Fruit fly (Drosophila melanogaster): Measurements from ENCODE around the gene PTPMT1.

The PTPMT1 gene

DNA sequence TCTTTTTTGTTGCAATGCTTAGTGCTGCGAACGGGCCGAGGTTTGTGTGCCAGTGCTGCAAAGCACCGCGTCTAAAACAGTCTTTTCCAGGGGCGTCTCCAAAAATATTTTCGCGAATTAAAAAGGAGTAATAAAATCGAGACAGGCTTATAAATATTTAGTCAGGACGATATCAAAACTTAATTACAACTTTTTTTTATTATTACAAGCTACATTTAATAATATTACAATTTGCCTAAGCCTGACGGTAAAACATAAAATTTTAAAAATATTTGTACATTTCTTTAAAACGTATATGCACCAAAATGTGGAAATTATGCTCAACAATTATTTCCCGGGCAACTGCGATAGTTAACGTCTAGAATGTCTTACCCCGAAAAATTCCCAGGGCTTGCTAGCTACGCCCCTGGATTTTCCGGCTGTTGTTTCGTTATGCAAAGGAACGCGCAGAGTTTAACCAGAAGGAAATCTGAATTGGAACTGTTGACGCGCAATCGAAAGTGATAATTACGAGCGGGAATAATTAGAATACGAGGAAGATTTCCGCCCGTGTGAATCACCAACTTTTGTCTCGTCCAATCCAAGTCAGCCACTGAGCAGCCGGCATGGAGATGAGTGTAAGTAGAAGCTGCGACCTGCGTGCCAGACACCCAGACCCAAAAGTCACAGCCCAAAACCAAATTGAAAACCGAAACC lies at the start of gene PTPMT1, which contains the start of gene Hrd3 (continued):
- peak; percentile 83 for TF ChIP-seq CG11696 (GFP tag; IDR thresholded peaks at IDR 0.05)
- TF ChIP-seq fd64A (GFP tag; optimal IDR thresholded peaks at IDR 0.05): peak; percentile 84
- no peak for TF ChIP-seq lov (optimal IDR thresholded peaks at IDR 0.05)
- peak; percentile 87 for TF ChIP-seq lov (GFP tag; IDR thresholded peaks at IDR 0.05)
- TF ChIP-seq Awh (GFP tag; IDR thresholded peaks at IDR 0.05): peak; percentile 92
- peak; percentile 99 for TF ChIP-seq Dip3 (GFP tag; optimal IDR thresholded peaks at IDR 0.05)
- peak; percentile 81 for TF ChIP-seq CG3995 (GFP tag; optimal IDR thresholded peaks at IDR 0.05)
- TF ChIP-seq ranshi (GFP tag; IDR thresholded peaks at IDR 0.05): peak; percentile 96; the same call in 1 of the 2 replicates
- peak; percentile 82 for TF ChIP-seq CG5953 (GFP tag; IDR thresholded peaks at IDR 0.05)
- TF ChIP-seq sug (tag; optimal IDR thresholded peaks at IDR 0.05): peak; percentile 98
- TF ChIP-seq CG16863 (GFP tag; optimal IDR thresholded peaks at IDR 0.05): peak; percentile 97
- TF ChIP-seq CG7928 (GFP tag; optimal IDR thresholded peaks at IDR 0.05): peak; percentile 82
- TF ChIP-seq fd102C (GFP tag; optimal IDR thresholded peaks at IDR 0.05): peak; percentile 73
- TF ChIP-seq sim (GFP tag; IDR thresholded peaks at IDR 0.05): peak; percentile 89
- TF ChIP-seq Hmr (GFP tag; optimal IDR thresholded peaks at IDR 0.05): peak; percentile 99
- peak; percentile 90 for TF ChIP-seq CG2116 (GFP tag; optimal IDR thresholded peaks at IDR 0.05)
- TF ChIP-seq CG18599 (GFP tag; optimal IDR thresholded peaks at IDR 0.05): peak; percentile 99
- TF ChIP-seq Side (GFP tag; optimal IDR thresholded peaks at IDR 0.05): peak; percentile 96
- no peak for TF ChIP-seq Lpt (GFP tag; optimal IDR thresholded peaks at IDR 0.05)
- peak; percentile 99 for TF ChIP-seq phol (tag; optimal IDR thresholded peaks at IDR 0.05)
- peak; percentile 100 for TF ChIP-seq CG9727 (GFP tag; optimal IDR thresholded peaks at IDR 0.05)
- TF ChIP-seq CG4282 (GFP tag; optimal IDR thresholded peaks at IDR 0.05): peak; percentile 90
- peak; percentile 100 for TF ChIP-seq sens (GFP tag)
- TF ChIP-seq CG6854 (GFP tag; optimal IDR thresholded peaks at IDR 0.05): peak; percentile 97
- TF ChIP-seq repo (GFP tag; optimal IDR thresholded peaks at IDR 0.05): peak; percentile 93
- TF ChIP-seq Dp (GFP tag; optimal IDR thresholded peaks at IDR 0.05): peak; percentile 36
- TF ChIP-seq run (tag; optimal IDR thresholded peaks at IDR 0.05): peak; percentile 95
- peak; percentile 98 for TF ChIP-seq Mad (GFP tag; optimal IDR thresholded peaks at IDR 0.05)
- peak; percentile 98 for TF ChIP-seq Gug (GFP tag; IDR thresholded peaks at IDR 0.05)
- TF ChIP-seq unpg (GFP tag; optimal IDR thresholded peaks at IDR 0.05): peak; percentile 97
- peak; percentile 88 for TF ChIP-seq ase (GFP tag; IDR thresholded peaks at IDR 0.05)
- TF ChIP-seq wdn (GFP tag; IDR thresholded peaks at IDR 0.05): peak; percentile 89
- peak; percentile 95 for TF ChIP-seq NC2α (GFP tag; optimal IDR thresholded peaks at IDR 0.05)
- TF ChIP-seq B-H1 (GFP tag; IDR thresholded peaks at IDR 0.05): peak; percentile 92
- TF ChIP-seq CTCF (GFP tag; optimal IDR thresholded peaks at IDR 0.05): peak; percentile 76
- TF ChIP-seq otp (GFP tag; IDR thresholded peaks at IDR 0.05): peak; percentile 94; the same call in 2 of the 3 replicates
- peak; percentile 99 for TF ChIP-seq dmrt11E (tag; optimal IDR thresholded peaks at IDR 0.05)
- TF ChIP-seq CG11504 (tag; optimal IDR thresholded peaks at IDR 0.05): peak; percentile 98
- TF ChIP-seq Ets97D (GFP tag; optimal IDR thresholded peaks at IDR 0.05): peak; percentile 92
- TF ChIP-seq sisA (GFP tag; IDR thresholded peaks at IDR 0.05): peak; percentile 97
- TF ChIP-seq H2.0 (GFP tag; IDR thresholded peaks at IDR 0.05): peak; percentile 89
- peak; percentile 71 for TF ChIP-seq ash1 (GFP tag; optimal IDR thresholded peaks at IDR 0.05)
- TF ChIP-seq CG30403 (GFP tag; optimal IDR thresholded peaks at IDR 0.05): peak; percentile 100
- peak; percentile 96 for TF ChIP-seq sob (GFP tag; IDR thresholded peaks at IDR 0.05)
- TF ChIP-seq Dip2 (GFP tag; IDR thresholded peaks at IDR 0.05): peak; percentile 70
- TF ChIP-seq chinmo (GFP tag; IDR thresholded peaks at IDR 0.05; ENCODE audit: partially characterized antibody): 0 out of 4 replicates have a peak, but pooled peaks have one; percentile 32
- peak; percentile 69 for TF ChIP-seq hkb (optimal IDR thresholded peaks at IDR 0.05)
- TF ChIP-seq hkb (GFP tag; IDR thresholded peaks at IDR 0.05): peak; percentile 96
- TF ChIP-seq ems (GFP tag; optimal IDR thresholded peaks at IDR 0.05): peak; percentile 98
- no peak for TF ChIP-seq CG7745 (tag; optimal IDR thresholded peaks at IDR 0.05)
- peak; percentile 95 for TF ChIP-seq salm (tag; optimal IDR thresholded peaks at IDR 0.05)
- peak; percentile 96 for TF ChIP-seq CG13894 (tag; optimal IDR thresholded peaks at IDR 0.05)
